Fruit fly (Drosophila melanogaster): Measurements from ENCODE around the gene mtgo.
A peak's percentile ranks its signal among the peaks of the same experiment; 100 is the strongest.

The mtgo gene

DNA sequence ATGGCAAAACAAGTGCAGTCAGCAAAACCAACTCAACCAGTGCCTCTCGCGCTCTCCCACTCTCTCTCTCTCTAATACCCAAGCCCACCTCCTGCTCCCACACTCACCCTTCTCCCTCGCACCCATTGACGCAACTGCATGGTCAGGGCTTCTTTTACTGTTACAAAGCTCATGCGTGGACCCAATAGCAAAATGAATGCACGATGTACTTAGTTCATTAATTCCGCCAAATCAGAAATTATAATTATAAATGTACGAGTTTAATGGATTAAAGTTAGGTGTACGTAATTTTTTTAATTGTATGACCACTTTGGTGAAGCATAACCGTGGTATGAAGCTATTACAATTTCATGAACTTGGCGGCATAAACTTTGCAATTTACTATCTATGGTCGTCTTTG lies 956 bp downstream of the mtgo start (continued):
- TF ChIP-seq Xrp1 (GFP tag; IDR thresholded peaks at IDR 0.05) = peak; percentile 67; the same call in 1 of the 2 replicates
- peak; percentile 60; the same call in 1 of the 2 replicates for TF ChIP-seq ara (GFP tag; IDR thresholded peaks at IDR 0.05)
- TF ChIP-seq exex (tag; optimal IDR thresholded peaks at IDR 0.05) = peak; percentile 16
- TF ChIP-seq pita (GFP tag; optimal IDR thresholded peaks at IDR 0.05) = no peak
- peak; percentile 1 for TF ChIP-seq CG2875 (GFP tag; optimal IDR thresholded peaks at IDR 0.05)
- TF ChIP-seq CG15601 (tag; optimal IDR thresholded peaks at IDR 0.05) = peak; percentile 41
- TF ChIP-seq NK7.1 (GFP tag; optimal IDR thresholded peaks at IDR 0.05) = peak; percentile 37
- TF ChIP-seq HmgZ (tag; optimal IDR thresholded peaks at IDR 0.05) = peak; percentile 52
- no peak for TF ChIP-seq Elba2 (GFP tag; optimal IDR thresholded peaks at IDR 0.05)
- TF ChIP-seq Sry-δ (GFP tag; optimal IDR thresholded peaks at IDR 0.05) = no peak
- TF ChIP-seq pfk (GFP tag; optimal IDR thresholded peaks at IDR 0.05) = no peak
- peak; percentile 55 for TF ChIP-seq lbe (GFP tag; optimal IDR thresholded peaks at IDR 0.05)
- TF ChIP-seq CG2678 (tag; optimal IDR thresholded peaks at IDR 0.05) = peak; percentile 84
- no peak for TF ChIP-seq pzg (GFP tag; optimal IDR thresholded peaks at IDR 0.05)
- peak; percentile 30 for TF ChIP-seq kah (GFP tag; optimal IDR thresholded peaks at IDR 0.05)
- peak; percentile 18 for TF ChIP-seq Lhr (GFP tag; optimal IDR thresholded peaks at IDR 0.05)
- TF ChIP-seq Ets65A (GFP tag) = peak; percentile 77
- peak; percentile 17 for TF ChIP-seq HLH54F (GFP tag; optimal IDR thresholded peaks at IDR 0.05)
- no peak for TF ChIP-seq ab (GFP tag; optimal IDR thresholded peaks at IDR 0.05)
- TF ChIP-seq CG4282 (GFP tag; optimal IDR thresholded peaks at IDR 0.05) = no peak
- TF ChIP-seq CG3065 (GFP tag; optimal IDR thresholded peaks at IDR 0.05) = no peak
- TF ChIP-seq z (GFP tag; IDR thresholded peaks at IDR 0.05) = peak; percentile 83
- no peak for TF ChIP-seq Lim3 (GFP tag; IDR thresholded peaks at IDR 0.05)
- TF ChIP-seq p53 (GFP tag; optimal IDR thresholded peaks at IDR 0.05) = no peak
- TF ChIP-seq vvl (GFP tag; IDR thresholded peaks at IDR 0.05) = peak; percentile 80
- no peak for TF ChIP-seq Six4 (GFP tag; optimal IDR thresholded peaks at IDR 0.05)
- no peak for TF ChIP-seq Poxn (GFP tag; IDR thresholded peaks at IDR 0.05)
- no peak for TF ChIP-seq pnt (GFP tag; optimal IDR thresholded peaks at IDR 0.05)
- peak; percentile 50 for TF ChIP-seq CG6854 (GFP tag; optimal IDR thresholded peaks at IDR 0.05)
- peak; percentile 79 for TF ChIP-seq CG10147 (GFP tag; optimal IDR thresholded peaks at IDR 0.05)
- TF ChIP-seq knrl (GFP tag; IDR thresholded peaks at IDR 0.05; ENCODE audit: partially characterized antibody) = no peak
- peak; percentile 58 for TF ChIP-seq nerfin-1 (tag; optimal IDR thresholded peaks at IDR 0.05)
- TF ChIP-seq CG13123 (GFP tag; optimal IDR thresholded peaks at IDR 0.05) = no peak
- peak; percentile 46 for TF ChIP-seq az2 (GFP tag; optimal IDR thresholded peaks at IDR 0.05)
- peak; percentile 56 for TF ChIP-seq CG8388 (GFP tag; optimal IDR thresholded peaks at IDR 0.05)
- peak; percentile 77 for TF ChIP-seq cwo (GFP tag; optimal IDR thresholded peaks at IDR 0.05)
- peak; percentile 67 for TF ChIP-seq onecut (GFP tag; IDR thresholded peaks at IDR 0.05)
- TF ChIP-seq CG2202 (tag; optimal IDR thresholded peaks at IDR 0.05) = no peak
- TF ChIP-seq tio (GFP tag; optimal IDR thresholded peaks at IDR 0.05) = peak; percentile 34
- peak; percentile 65; the same call in 1 of the 2 replicates for TF ChIP-seq CG32532 (GFP tag; IDR thresholded peaks at IDR 0.05)
- TF ChIP-seq CG10654 (GFP tag; optimal IDR thresholded peaks at IDR 0.05) = peak; percentile 13
- TF ChIP-seq sc (optimal IDR thresholded peaks at IDR 0.05) = no peak
- no peak for TF ChIP-seq sc (GFP tag; optimal IDR thresholded peaks at IDR 0.05)
- no peak for TF ChIP-seq CG16815 (GFP tag; optimal IDR thresholded peaks at IDR 0.05)
- no peak for TF ChIP-seq prd (optimal IDR thresholded peaks at IDR 0.05)
- TF ChIP-seq prd (GFP tag; IDR thresholded peaks at IDR 0.05) = peak; percentile 31; the same call in 2 of the 3 replicates
- TF ChIP-seq aop (GFP tag; IDR thresholded peaks at IDR 0.05) = no peak
- TF ChIP-seq salm (tag; optimal IDR thresholded peaks at IDR 0.05) = peak; percentile 43
- peak; percentile 51 for TF ChIP-seq odd (GFP tag; optimal IDR thresholded peaks at IDR 0.05)
- peak; percentile 26 for TF ChIP-seq CG4707 (GFP tag; optimal IDR thresholded peaks at IDR 0.05)
- TF ChIP-seq CG34422 (GFP tag; IDR thresholded peaks at IDR 0.05) = no peak
- TF ChIP-seq crc (GFP tag; optimal IDR thresholded peaks at IDR 0.05) = peak; percentile 22

All from whole organism, embryonic.